Worm (Caenorhabditis elegans) whole organism, L4 larva: ENCODE results near the gene F40E12.1.

Experiments
- F10B5.3 ChIP-seq: sonication (generic microtip); optimal IDR thresholded peaks from 2 replicates; lab custom pipeline; 2016; ENCODE audit warnings: mild to moderate bottlenecking, missing genetic modification characterization, missing compliant biosample characterization
- F37D6.2 ChIP-seq: sonication (generic microtip); optimal IDR thresholded peaks from 2 replicates; lab custom pipeline; 2016; ENCODE audit warnings: mild to moderate bottlenecking, missing genetic modification characterization, missing compliant biosample characterization
- F44E2.7 ChIP-seq: fragments of 200-800 bp; sonication (Bioruptor generic); IDR thresholded peaks from 2 replicates; pipeline ENCODE4 v2.1.2; 2022; ENCODE audit warnings: missing genetic modification characterization, missing compliant biosample characterization
- F49E8.2 ChIP-seq: sonication (generic microtip); optimal IDR thresholded peaks from 2 replicates; lab custom pipeline; 2016; ENCODE audit warnings: missing compliant biosample characterization, mild to moderate bottlenecking, missing genetic modification characterization, borderline replicate concordance
- R02D3.7 ChIP-seq: fragments of 150-350 bp; sonication (generic microtip); optimal IDR thresholded peaks from 3 replicates; lab custom pipeline; 2014; ENCODE audit warnings: missing biosample characterization, missing genetic modification characterization
- Y105C5A.15 ChIP-seq: fragments of 200-800 bp; sonication (Bioruptor generic); IDR thresholded peaks from 2 replicates; pipeline ENCODE4 v1.3.6; 2022; ENCODE audit warnings: missing genetic modification characterization, missing compliant biosample characterization
- Y75B8A.6 ChIP-seq: fragments of 200-800 bp; sonication (Bioruptor generic); IDR thresholded peaks from 2 replicates; pipeline ENCODE4 v1.3.6; 2022; ENCODE audit warnings: missing genetic modification reagents, missing genetic modification characterization, missing compliant biosample characterization
- ZK546.5 ChIP-seq, 2 experiments: sonication (generic microtip); optimal IDR thresholded peaks; 2 replicates each; lab custom pipeline; 2017; ENCODE audit warnings: missing biosample characterization in 2 of 2, missing genetic modification characterization in 2 of 2
- ama-1 ChIP-seq: fragments of 150-350 bp; optimal IDR thresholded peaks from 2 replicates; lab custom pipeline; 2014; ENCODE audit warnings: inconsistent platforms, mixed read lengths
- ceh-20 ChIP-seq: fragments of 200-800 bp; sonication (Bioruptor generic); IDR thresholded peaks from 2 replicates; pipeline ENCODE4 v1.3.6; 2022; ENCODE audit warnings: missing genetic modification reagents, missing genetic modification characterization, missing compliant biosample characterization
- ceh-62 ChIP-seq: sonication (generic microtip); optimal IDR thresholded peaks from 2 replicates; lab custom pipeline; 2017; ENCODE audit warnings: missing biosample characterization, missing genetic modification characterization
- ctbp-1 ChIP-seq: fragments of 200-800 bp; sonication (Bioruptor generic); IDR thresholded peaks from 2 replicates; pipeline ENCODE4 v1.3.6; 2022; ENCODE audit warnings: missing genetic modification reagents, missing genetic modification characterization, missing compliant biosample characterization
- daf-12 ChIP-seq: fragments of 150-350 bp; optimal IDR thresholded peaks from 2 replicates; lab custom pipeline; 2014; ENCODE audit warnings: missing biosample characterization, missing genetic modification reagents, missing genetic modification characterization
- dpl-1 ChIP-seq: fragments of 150-350 bp; optimal IDR thresholded peaks from 2 replicates; lab custom pipeline; 2014; ENCODE audit warnings: missing biosample characterization, missing genetic modification reagents, missing genetic modification characterization
- fos-1 ChIP-seq: fragments of 150-350 bp; optimal IDR thresholded peaks from 2 replicates; lab custom pipeline; 2014; ENCODE audit warnings: missing biosample characterization, missing genetic modification characterization
- lin-13 ChIP-seq: fragments of 150-350 bp; optimal IDR thresholded peaks from 2 replicates; lab custom pipeline; 2014; ENCODE audit warnings: missing biosample characterization, missing genetic modification reagents, missing genetic modification characterization
- lin-29 ChIP-seq: fragments of 200-800 bp; sonication (Bioruptor generic); IDR thresholded peaks from 2 replicates; pipeline ENCODE4 v1.3.6; 2022; ENCODE audit warnings: missing genetic modification reagents, missing genetic modification characterization, missing compliant biosample characterization
- lin-38 ChIP-seq: fragments of 200-800 bp; sonication (Bioruptor generic); IDR thresholded peaks from 2 replicates; pipeline ENCODE4 v1.3.6; 2022; ENCODE audit warnings: missing genetic modification reagents, missing genetic modification characterization, missing compliant biosample characterization
- mes-2 ChIP-seq: sonication (generic microtip); optimal IDR thresholded peaks from 2 replicates; lab custom pipeline; 2016; ENCODE audit warnings: missing genotype, mild to moderate bottlenecking, missing genetic modification characterization, missing compliant biosample characterization; ENCODE audit not compliant: poor library complexity, severe bottlenecking
- nhr-237 ChIP-seq: sonication (generic microtip); optimal IDR thresholded peaks from 2 replicates; lab custom pipeline; 2017; ENCODE audit warnings: missing biosample characterization, missing genetic modification characterization
- nhr-25 ChIP-seq: sonication (generic microtip); optimal IDR thresholded peaks from 2 replicates; lab custom pipeline; 2017; ENCODE audit warnings: missing genetic modification characterization, mild to moderate bottlenecking, missing compliant biosample characterization, antibody characterized with exemption, moderate library complexity, borderline replicate concordance; ENCODE audit not compliant: insufficient read depth
- php-3 ChIP-seq: fragments of 200-800 bp; sonication (Bioruptor generic); IDR thresholded peaks from 2 replicates; pipeline ENCODE4 v1.3.6; 2022; ENCODE audit warnings: missing genetic modification reagents, missing genetic modification characterization, missing compliant biosample characterization
- pqm-1 ChIP-seq: sonication (generic microtip); optimal IDR thresholded peaks from 2 replicates; lab custom pipeline; 2017; ENCODE audit warnings: missing biosample characterization, missing genetic modification characterization
- tra-1 ChIP-seq: fragments of 200-800 bp; sonication (Bioruptor generic); IDR thresholded peaks from 2 replicates; pipeline ENCODE4 v1.3.6; 2022; ENCODE audit warnings: missing genetic modification reagents, missing genetic modification characterization, missing compliant biosample characterization
- unc-39 ChIP-seq: sonication (generic microtip); optimal IDR thresholded peaks from 2 replicates; lab custom pipeline; 2017; ENCODE audit warnings: missing biosample characterization, missing genetic modification characterization
- unc-62 ChIP-seq, 3 experiments: fragments of 150-350 bp in 1 of 3; sonication (generic microtip); optimal IDR thresholded peaks in 2 of 3; peaks in 1 of 3; 1 replicate in 1 of 3; 2 replicates in 2 of 3; lab custom pipeline; 2014 to 2017; ENCODE audit warnings: missing biosample characterization in 3 of 3, missing genetic modification characterization in 3 of 3, missing genetic modification reagents in 3 of 3, missing genotype in 1 of 3

Gene F40E12.1

ce11 chrII:3663796-3664195 lies 46.2 kb downstream of the F40E12.1 start, which contains the start of gene F19B10.6:
F19B10.6 (minus strand) TSS chrII:3663896.
- TF ChIP-seq lin-13 (GFP tag; lab: Kevin White, UChicago), result no peak
- no peak for TF ChIP-seq ceh-20
- no peak for TF ChIP-seq lin-29 (GFP tag; lab: Robert Waterston, UW)
- no peak for TF ChIP-seq Y105C5A.15 (GFP tag; lab: Robert Waterston, UW)
- no peak for TF ChIP-seq Y75B8A.6 (GFP tag; lab: Robert Waterston, UW)
- no peak for TF ChIP-seq mes-2 (tag; lab: Kevin White, UChicago)
- no peak for TF ChIP-seq tra-1 (GFP tag; lab: Robert Waterston, UW)
- no peak for TF ChIP-seq dpl-1

- TF ChIP-seq F44E2.7 (no peak), ZK546.5 (tag; optimal IDR thresholded peaks at IDR 0.05; lab: Kevin White, UChicago) (no peak), unc-62 (GFP tag; optimal IDR thresholded peaks at IDR 0.05 in 1 of 2; lab: Kevin White, UChicago) (no peak), unc-62 (tag; optimal IDR thresholded peaks at IDR 0.05; lab: Kevin White, UChicago) (no peak), daf-12 (tag; lab: Kevin White, UChicago) (no peak), nhr-237 (tag; lab: Kevin White, UChicago) (no peak)
Measured at ce11 chrII:3664470-3664869, 46.9 kb downstream of the F40E12.1 start, which contains the start of gene F19B10.3. F19B10.3 (plus strand) TSS chrII:3664770.

ce11 chrII:3665181-3665580 lies 47.6 kb downstream of the F40E12.1 start:
- TF ChIP-seq ctbp-1 (GFP tag; lab: Robert Waterston, UW) (no peak), nhr-25 (no peak), lin-38 (GFP tag; lab: Robert Waterston, UW) (no peak), fos-1 (tag; lab: Kevin White, UChicago) (no peak), F37D6.2 (tag; lab: Kevin White, UChicago) (no peak), F10B5.3 (tag; lab: Kevin White, UChicago) (no peak), php-3 (no peak), Y75B8A.6 (GFP tag; lab: Robert Waterston, UW) (no peak), unc-39 (tag; lab: Kevin White, UChicago) (no peak), lin-13 (GFP tag; lab: Kevin White, UChicago) (no peak), lin-29 (GFP tag; lab: Robert Waterston, UW) (no peak), tra-1 (GFP tag; lab: Robert Waterston, UW) (no peak), R02D3.7 (tag; lab: Kevin White, UChicago) (no peak), daf-12 (tag; lab: Kevin White, UChicago) (no peak), F49E8.2 (tag; lab: Kevin White, UChicago) (no peak), ama-1 (lab: Kevin White, UChicago) (no peak), pqm-1 (tag; lab: Kevin White, UChicago) (no peak), ceh-62 (tag; lab: Kevin White, UChicago) (no peak)
